Worm (Caenorhabditis elegans) whole organism, late embryonic: ENCODE measurements around the gene T06D4.1.

Source experiments
- F13H6.1 ChIP-seq: sonication (generic microtip); optimal IDR thresholded peaks from 2 replicates; lab custom pipeline; 2016; ENCODE audit warnings: missing genetic modification characterization, missing compliant biosample characterization
- ama-1 ChIP-seq: fragments of 150-350 bp; optimal IDR thresholded peaks from 2 replicates; lab custom pipeline; 2014
- ceh-2 ChIP-seq: sonication (generic microtip); optimal IDR thresholded peaks from 2 replicates; lab custom pipeline; 2016; ENCODE audit warnings: missing genotype, missing genetic modification characterization, missing compliant biosample characterization
- ceh-9 ChIP-seq: sonication (generic microtip); optimal IDR thresholded peaks from 2 replicates; lab custom pipeline; 2016; ENCODE audit warnings: mild to moderate bottlenecking, missing genetic modification characterization, inconsistent platforms, missing compliant biosample characterization
- nhr-11 ChIP-seq: fragments of 150-350 bp; optimal IDR thresholded peaks from 2 replicates; lab custom pipeline; 2014; ENCODE audit warnings: missing biosample characterization, missing genetic modification characterization
- pha-4 ChIP-seq: fragments of 150-350 bp; optimal IDR thresholded peaks from 2 replicates; lab custom pipeline; 2018; ENCODE audit warnings: missing biosample characterization, missing genetic modification reagents, missing genetic modification characterization
- pqm-1 ChIP-seq: sonication (generic microtip); optimal IDR thresholded peaks from 2 replicates; lab custom pipeline; 2016; ENCODE audit warnings: missing genetic modification characterization, missing compliant biosample characterization
- sox-4 ChIP-seq: sonication (generic microtip); optimal IDR thresholded peaks from 2 replicates; lab custom pipeline; 2017; ENCODE audit warnings: mild to moderate bottlenecking, missing genetic modification characterization, inconsistent platforms, missing compliant biosample characterization
- syd-9 ChIP-seq: sonication (generic microtip); optimal IDR thresholded peaks from 2 replicates; lab custom pipeline; 2016; ENCODE audit warnings: mild to moderate bottlenecking, missing genetic modification characterization, moderate library complexity, missing compliant biosample characterization
- tbx-2 ChIP-seq: sonication (generic microtip); optimal IDR thresholded peaks from 2 replicates; lab custom pipeline; 2016; ENCODE audit warnings: missing genetic modification characterization, missing compliant biosample characterization
- ttx-3 ChIP-seq: sonication (generic microtip); optimal IDR thresholded peaks from 2 replicates; lab custom pipeline; 2016; ENCODE audit warnings: missing genetic modification reagents, missing genetic modification characterization, missing compliant biosample characterization
- unc-55 ChIP-seq: sonication (generic microtip); optimal IDR thresholded peaks from 2 replicates; lab custom pipeline; 2017; ENCODE audit warnings: missing biosample characterization, missing genetic modification reagents, missing genetic modification characterization

- no peak for TF ChIP-seq ceh-2 (tag; lab: Kevin White, UChicago)
- TF ChIP-seq unc-55 (GFP tag; lab: Kevin White, UChicago) = no peak
- no peak for TF ChIP-seq ama-1
- TF ChIP-seq tbx-2 (tag; lab: Kevin White, UChicago) = no peak
- TF ChIP-seq nhr-11 = no peak
- no peak for TF ChIP-seq syd-9 (tag; lab: Kevin White, UChicago)
- no peak for TF ChIP-seq pha-4 (tag; lab: Kevin White, UChicago)
- no peak for TF ChIP-seq ceh-9 (tag; lab: Kevin White, UChicago)
- no peak for TF ChIP-seq pqm-1 (tag; lab: Kevin White, UChicago)
- TF ChIP-seq sox-4 = no peak
- TF ChIP-seq ttx-3 (tag; lab: Kevin White, UChicago) = no peak
- no peak for TF ChIP-seq F13H6.1 (tag; lab: Kevin White, UChicago)
Observed at ce11 chrII:3387503-3387902, 5.9 kb downstream of the T06D4.1 start, which contains the start of gene T06D4.6.
